Worm (Caenorhabditis elegans): Measurements from ENCODE around the gene T21D12.12.

T21D12.12 gene

ce11 chrIV:294737-295136 is 28.5 kb downstream of the T21D12.12 start (continued):
- TF ChIP-seq unc-39 (tag; optimal IDR thresholded peaks at IDR 0.05) (no peak), ztf-11 (tag; optimal IDR thresholded peaks at IDR 0.05) (no peak), lin-39 (tag; optimal IDR thresholded peaks at IDR 0.05) (no peak)

ce11 chrIV:295734-296201 is 29.5 kb downstream of the T21D12.12 start:
- TF ChIP-seq egl-5 (tag; optimal IDR thresholded peaks at IDR 0.05) (no peak), nhr-23 (tag; optimal IDR thresholded peaks at IDR 0.05) (no peak), elt-2 (tag; optimal IDR thresholded peaks at IDR 0.05) (peak; percentile 96), skn-1 (tag; optimal IDR thresholded peaks at IDR 0.05) (peak; percentile 40), pqm-1 (tag; optimal IDR thresholded peaks at IDR 0.05) (peak; percentile 79), unc-62 (GFP tag; optimal IDR thresholded peaks at IDR 0.05) (no peak), eor-1 (tag; optimal IDR thresholded peaks at IDR 0.05) (no peak), nhr-77 (tag; optimal IDR thresholded peaks at IDR 0.05) (no peak), aly-2 (tag; optimal IDR thresholded peaks at IDR 0.05) (no peak), pha-4 (tag; optimal IDR thresholded peaks at IDR 0.05) (peak; percentile 59), nhr-43 (tag; optimal IDR thresholded peaks at IDR 0.05; ENCODE audit: poor library complexity, severe bottlenecking) (no peak), lsy-12 (tag; optimal IDR thresholded peaks at IDR 0.05) (no peak), lin-15B (tag; optimal IDR thresholded peaks at IDR 0.05) (no peak), nhr-25 (tag; optimal IDR thresholded peaks at IDR 0.05) (no peak), R02D3.7 (tag; optimal IDR thresholded peaks at IDR 0.05) (no peak), nhr-237 (tag; optimal IDR thresholded peaks at IDR 0.05) (no peak), jun-1 (tag; optimal IDR thresholded peaks at IDR 0.05) (peak; percentile 70)

ce11 chrIV:296849-297248 is 30.6 kb downstream of the T21D12.12 start:
- TF ChIP-seq tbx-2 (tag; optimal IDR thresholded peaks at IDR 0.05) (no peak), elt-3 (tag; optimal IDR thresholded peaks at IDR 0.05) (no peak), skn-1 (tag; optimal IDR thresholded peaks at IDR 0.05) (peak; percentile 47), nhr-237 (tag; optimal IDR thresholded peaks at IDR 0.05) (no peak), eor-1 (tag; optimal IDR thresholded peaks at IDR 0.05) (no peak), nhr-25 (tag; optimal IDR thresholded peaks at IDR 0.05) (no peak), mdl-1 (tag; optimal IDR thresholded peaks at IDR 0.05) (no peak), lin-39 (tag; optimal IDR thresholded peaks at IDR 0.05) (no peak), R02D3.7 (tag; optimal IDR thresholded peaks at IDR 0.05) (no peak), lin-15B (tag; optimal IDR thresholded peaks at IDR 0.05) (no peak), zag-1 (tag; optimal IDR thresholded peaks at IDR 0.05) (no peak), ztf-4 (tag; optimal IDR thresholded peaks at IDR 0.05) (no peak), elt-1 (tag; optimal IDR thresholded peaks at IDR 0.05) (no peak), nhr-11 (tag; optimal IDR thresholded peaks at IDR 0.05) (no peak), elt-2 (tag; optimal IDR thresholded peaks at IDR 0.05) (peak; percentile 95), snpc-4 (tag; optimal IDR thresholded peaks at IDR 0.05) (no peak), pqm-1 (tag; optimal IDR thresholded peaks at IDR 0.05) (peak; percentile 91), pha-4 (tag; optimal IDR thresholded peaks at IDR 0.05) (peak; percentile 21), nhr-12 (tag; optimal IDR thresholded peaks at IDR 0.05) (no peak), hmg-11 (tag; optimal IDR thresholded peaks at IDR 0.05) (no peak), nhr-43 (tag; optimal IDR thresholded peaks at IDR 0.05; ENCODE audit: poor library complexity, severe bottlenecking) (no peak), ceh-28 (tag; optimal IDR thresholded peaks at IDR 0.05) (no peak), ceh-82 (tag; optimal IDR thresholded peaks at IDR 0.05) (no peak), mml-1 (tag; optimal IDR thresholded peaks at IDR 0.05) (no peak), jun-1 (tag; optimal IDR thresholded peaks at IDR 0.05) (peak; percentile 67)

ce11 chrIV:298204-298603 is 32.0 kb downstream of the T21D12.12 start, which contains the start of gene pnp-1:
pnp-1 (minus strand) TSS chrIV:298304.
- no peak for TF ChIP-seq ceh-9 (tag; optimal IDR thresholded peaks at IDR 0.05)
- no peak for TF ChIP-seq nhr-23 (tag; optimal IDR thresholded peaks at IDR 0.05)
- TF ChIP-seq ceh-16 (tag; optimal IDR thresholded peaks at IDR 0.05), result no peak
- TF ChIP-seq nhr-67 (tag; optimal IDR thresholded peaks at IDR 0.05), result no peak
- no peak for TF ChIP-seq jun-1 (tag; optimal IDR thresholded peaks at IDR 0.05)
- no peak for TF ChIP-seq nhr-76 (tag; optimal IDR thresholded peaks at IDR 0.05)
- no peak for TF ChIP-seq sea-2 (GFP tag; optimal IDR thresholded peaks at IDR 0.05)
- no peak for TF ChIP-seq eor-1 (tag; optimal IDR thresholded peaks at IDR 0.05)
- no peak for TF ChIP-seq fos-1 (tag; optimal IDR thresholded peaks at IDR 0.05)
